Fruit fly (Drosophila melanogaster): Measurements from ENCODE around the gene CG10550.

CG10550 gene

dm6 chr3R:25292864-25293284, 15.3 kb downstream of the CG10550 start, which contains the start of gene CG31098:
TSS of gene CG31098 (minus strand) at chr3R:25292977.
- TF ChIP-seq usp (GFP tag; optimal IDR thresholded peaks at IDR 0.05) = no peak
- TF ChIP-seq psq (optimal IDR thresholded peaks at IDR 0.05) = no peak
- no peak for TF ChIP-seq pan (optimal IDR thresholded peaks at IDR 0.05)
- TF ChIP-seq Dll (optimal IDR thresholded peaks at IDR 0.05) = no peak
- no peak for TF ChIP-seq CG8478 (optimal IDR thresholded peaks at IDR 0.05)
- TF ChIP-seq EcR (GFP tag; optimal IDR thresholded peaks at IDR 0.05) = no peak

dm6 chr3R:25289589-25289988, 18.6 kb downstream of the CG10550 start, which contains the start of gene CG11893:
TSS of gene CG11893 (plus strand) at chr3R:25289889.
- TF ChIP-seq usp (GFP tag; optimal IDR thresholded peaks at IDR 0.05) = no peak
- TF ChIP-seq CG8478 (optimal IDR thresholded peaks at IDR 0.05) = no peak
- TF ChIP-seq pan (optimal IDR thresholded peaks at IDR 0.05) = no peak
- no peak for TF ChIP-seq EcR (GFP tag; optimal IDR thresholded peaks at IDR 0.05)
- no peak for TF ChIP-seq Dll (optimal IDR thresholded peaks at IDR 0.05)
- TF ChIP-seq psq (optimal IDR thresholded peaks at IDR 0.05) = no peak

dm6 chr3R:25287128-25287527, 21.1 kb downstream of the CG10550 start, which contains the start of gene CG13658:
TSS of gene CG13658 (plus strand) at chr3R:25287474.
- no peak for TF ChIP-seq Dll (optimal IDR thresholded peaks at IDR 0.05)
- no peak for TF ChIP-seq EcR (GFP tag; optimal IDR thresholded peaks at IDR 0.05)
- TF ChIP-seq usp (GFP tag; optimal IDR thresholded peaks at IDR 0.05) = no peak
- no peak for TF ChIP-seq psq (optimal IDR thresholded peaks at IDR 0.05)
- no peak for TF ChIP-seq CG8478 (optimal IDR thresholded peaks at IDR 0.05)
- TF ChIP-seq pan (optimal IDR thresholded peaks at IDR 0.05) = no peak

- no peak for TF ChIP-seq Dll (optimal IDR thresholded peaks at IDR 0.05)
- no peak for TF ChIP-seq psq (optimal IDR thresholded peaks at IDR 0.05)
- no peak for TF ChIP-seq EcR (GFP tag; optimal IDR thresholded peaks at IDR 0.05)
- no peak for TF ChIP-seq usp (GFP tag; optimal IDR thresholded peaks at IDR 0.05)
- no peak for TF ChIP-seq pan (optimal IDR thresholded peaks at IDR 0.05)
- no peak for TF ChIP-seq CG8478 (optimal IDR thresholded peaks at IDR 0.05)
Observed at dm6 chr3R:25285173-25285572, 23.0 kb downstream of the CG10550 start, which contains the start of gene CG31104. TSS of gene CG31104 (plus strand) at chr3R:25285473.

- TF ChIP-seq psq (optimal IDR thresholded peaks at IDR 0.05) (no peak), CG8478 (optimal IDR thresholded peaks at IDR 0.05) (no peak), EcR (GFP tag; optimal IDR thresholded peaks at IDR 0.05) (no peak), Dll (optimal IDR thresholded peaks at IDR 0.05) (no peak), pan (optimal IDR thresholded peaks at IDR 0.05) (no peak), usp (GFP tag; optimal IDR thresholded peaks at IDR 0.05) (no peak)
Observed at dm6 chr3R:25283209-25283670, 25.0 kb downstream of the CG10550 start, which contains the start of gene CG31300. TSS of gene CG31300 (plus strand) at chr3R:25283620.

dm6 chr3R:25281165-25281564, 27.0 kb downstream of the CG10550 start, which contains the start of gene CG11892:
TSS of gene CG11892 (plus strand) at chr3R:25281548.
- TF ChIP-seq CG8478 (optimal IDR thresholded peaks at IDR 0.05) = no peak
- no peak for TF ChIP-seq usp (GFP tag; optimal IDR thresholded peaks at IDR 0.05)
- TF ChIP-seq Dll (optimal IDR thresholded peaks at IDR 0.05) = no peak
- no peak for TF ChIP-seq pan (optimal IDR thresholded peaks at IDR 0.05)
- TF ChIP-seq psq (optimal IDR thresholded peaks at IDR 0.05) = no peak
- no peak for TF ChIP-seq EcR (GFP tag; optimal IDR thresholded peaks at IDR 0.05)

- TF ChIP-seq EcR (GFP tag; optimal IDR thresholded peaks at IDR 0.05) = no peak
- TF ChIP-seq usp (GFP tag; optimal IDR thresholded peaks at IDR 0.05) = no peak
- TF ChIP-seq Dll (optimal IDR thresholded peaks at IDR 0.05) = no peak
- no peak for TF ChIP-seq psq (optimal IDR thresholded peaks at IDR 0.05)
- TF ChIP-seq pan (optimal IDR thresholded peaks at IDR 0.05) = no peak
- no peak for TF ChIP-seq CG8478 (optimal IDR thresholded peaks at IDR 0.05)
Observed at dm6 chr3R:25279796-25280350, 28.3 kb downstream of the CG10550 start, which contains the start of gene CG10514. TSS of gene CG10514 (minus strand) at chr3R:25279846.

- TF ChIP-seq psq (optimal IDR thresholded peaks at IDR 0.05) (no peak), EcR (GFP tag; optimal IDR thresholded peaks at IDR 0.05) (no peak), Dll (optimal IDR thresholded peaks at IDR 0.05) (no peak), usp (GFP tag; optimal IDR thresholded peaks at IDR 0.05) (no peak), pan (optimal IDR thresholded peaks at IDR 0.05) (no peak), CG8478 (optimal IDR thresholded peaks at IDR 0.05) (no peak)
Observed at dm6 chr3R:25277112-25277511, 31.1 kb downstream of the CG10550 start, which contains the start of gene CG10513. TSS of gene CG10513 (minus strand) at chr3R:25277212.

- TF ChIP-seq usp (GFP tag; optimal IDR thresholded peaks at IDR 0.05) (no peak), pan (optimal IDR thresholded peaks at IDR 0.05) (no peak)
Observed at dm6 chr3R:25275276-25275675, 32.9 kb downstream of the CG10550 start.

dm6 chr3R:25273537-25273936, 34.7 kb downstream of the CG10550 start, which contains the start of gene CG11878:
TSS of gene CG11878 (plus strand) at chr3R:25273837.
- no peak for TF ChIP-seq pan (optimal IDR thresholded peaks at IDR 0.05)
- no peak for TF ChIP-seq psq (optimal IDR thresholded peaks at IDR 0.05)

- TF ChIP-seq CG8478 (optimal IDR thresholded peaks at IDR 0.05) (no peak), EcR (GFP tag; optimal IDR thresholded peaks at IDR 0.05) (no peak), usp (GFP tag; optimal IDR thresholded peaks at IDR 0.05) (no peak), psq (optimal IDR thresholded peaks at IDR 0.05) (no peak), pan (optimal IDR thresholded peaks at IDR 0.05) (no peak), Dll (optimal IDR thresholded peaks at IDR 0.05) (no peak)
Observed at dm6 chr3R:25269909-25270308, 38.3 kb downstream of the CG10550 start, which contains the start of the genes CG11889 and CG11891. TSS of gene CG11889 (plus strand) at chr3R:25270209. TSS of gene CG11891 (plus strand) at chr3R:25270209.

dm6 chr3R:25266751-25267150, 41.4 kb downstream of the CG10550 start:
- no peak for TF ChIP-seq usp (GFP tag; optimal IDR thresholded peaks at IDR 0.05)
- TF ChIP-seq EcR (GFP tag; optimal IDR thresholded peaks at IDR 0.05) = no peak
- TF ChIP-seq psq (optimal IDR thresholded peaks at IDR 0.05) = no peak
- no peak for TF ChIP-seq CG8478 (optimal IDR thresholded peaks at IDR 0.05)

Measured in whole organism.